Fruit fly (Drosophila melanogaster) Kc167 (cell line): ENCODE measurements around the gene RAF2.

ENCODE experiments used
- Myc ChIP-seq: fragments of >200 bp; optimal IDR thresholded peaks from 2 replicates; lab custom pipeline; 2017; ENCODE audit warnings: missing external identifiers
- Sin3A ChIP-seq: fragments of >200 bp; optimal IDR thresholded peaks from 2 replicates; lab custom pipeline; 2018; ENCODE audit warnings: missing external identifiers
- h ChIP-seq: fragments of >200 bp; optimal IDR thresholded peaks from 3 replicates; lab custom pipeline; 2018; ENCODE audit warnings: missing external identifiers
- insv ChIP-seq: fragments of >200 bp; optimal IDR thresholded peaks from 3 replicates; lab custom pipeline; 2018; ENCODE audit warnings: missing external identifiers
- psq ChIP-seq: fragments of >200 bp; optimal IDR thresholded peaks from 2 replicates; lab custom pipeline; 2017; ENCODE audit warnings: missing external identifiers
- ttk ChIP-seq: sonication (Bioruptor generic); optimal IDR thresholded peaks from 2 replicates; lab custom pipeline; 2017; ENCODE audit warnings: missing external identifiers

DNA sequence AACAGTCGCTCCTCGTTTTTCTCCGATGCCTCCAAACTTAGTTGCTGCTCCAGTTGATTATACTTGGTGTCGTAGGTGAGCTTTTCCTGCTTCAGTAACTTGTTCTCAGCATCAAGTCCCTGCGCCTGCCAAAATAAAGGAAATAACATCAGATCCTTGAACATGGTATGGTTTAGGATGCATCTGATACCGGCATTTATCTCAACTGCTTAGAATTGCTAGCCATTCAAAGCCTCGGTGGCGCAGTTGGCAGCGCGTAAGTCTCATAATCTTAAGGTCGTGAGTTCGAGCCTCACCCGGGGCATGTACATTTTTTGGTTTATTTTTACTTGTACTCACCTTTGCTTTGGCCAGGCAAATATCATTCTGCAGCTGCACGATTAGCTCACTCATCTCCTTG lies 36.4 kb upstream of the RAF2 start:
- TF ChIP-seq ttk (lab: Kevin White, UChicago) (no peak), Sin3A (lab: Kevin White, UChicago) (no peak), h (lab: Kevin White, UChicago) (no peak), Myc (lab: Kevin White, UChicago) (no peak), psq (lab: Kevin White, UChicago) (no peak), insv (no peak)
